Worm (Caenorhabditis elegans): ENCODE measurements around the gene mrpl-42.

ce11 chrIV:9088294-9088693 is 6.0 kb downstream of the mrpl-42 start, which contains the start of gene msa-1:
- TF ChIP-seq hlh-13 (GFP tag; optimal IDR thresholded peaks at IDR 0.05) (no peak), sox-4 (tag; optimal IDR thresholded peaks at IDR 0.05) (no peak), unc-86 (tag; optimal IDR thresholded peaks at IDR 0.05) (no peak), madf-2 (tag; optimal IDR thresholded peaks at IDR 0.05) (no peak), ceh-34 (tag; optimal IDR thresholded peaks at IDR 0.05) (no peak), lin-11 (tag; optimal IDR thresholded peaks at IDR 0.05) (no peak), ama-1 (optimal IDR thresholded peaks at IDR 0.05) (no peak), che-1 (tag; optimal IDR thresholded peaks at IDR 0.05) (no peak), ceh-2 (tag; optimal IDR thresholded peaks at IDR 0.05) (no peak), mec-3 (tag; optimal IDR thresholded peaks at IDR 0.05; ENCODE audit: borderline replicate concordance) (no peak)

All from whole organism, late embryonic.